Worm (Caenorhabditis elegans): ENCODE results near the gene gas-1.
A peak's percentile ranks its signal among the peaks of the same experiment; 100 is the strongest.

The gas-1 gene

ce11 chrX:15590347-15590928 is at the start of gene gas-1:
Gene gas-1 (minus strand): TSS chrX:15590397.
- TF ChIP-seq nhr-77 (tag; optimal IDR thresholded peaks at IDR 0.05), result no peak
- TF ChIP-seq pha-4 (tag; optimal IDR thresholded peaks at IDR 0.05), result peak; percentile 74
- TF ChIP-seq nfya-1 (tag; optimal IDR thresholded peaks at IDR 0.05; ENCODE audit: insufficient read depth), result peak; percentile 42
- peak; percentile 9 for TF ChIP-seq nhr-25 (tag; optimal IDR thresholded peaks at IDR 0.05)
- peak; percentile 28 for TF ChIP-seq hmg-11 (tag; optimal IDR thresholded peaks at IDR 0.05)

ce11 chrX:15633964-15634363 is 43.8 kb upstream of the gas-1 start:
- no peak for TF ChIP-seq snpc-4 (tag; optimal IDR thresholded peaks at IDR 0.05)
- TF ChIP-seq nfya-1 (tag; optimal IDR thresholded peaks at IDR 0.05; ENCODE audit: insufficient read depth), result peak; percentile 50
- no peak for TF ChIP-seq unc-39 (tag; optimal IDR thresholded peaks at IDR 0.05)
- TF ChIP-seq ZK546.5 (tag; optimal IDR thresholded peaks at IDR 0.05), result no peak
- TF ChIP-seq nhr-76 (tag; optimal IDR thresholded peaks at IDR 0.05), result no peak
- TF ChIP-seq pha-4 (tag; optimal IDR thresholded peaks at IDR 0.05), result no peak
- TF ChIP-seq ceh-16 (tag; optimal IDR thresholded peaks at IDR 0.05), result no peak
- TF ChIP-seq elt-3 (tag; optimal IDR thresholded peaks at IDR 0.05), result no peak
- no peak for TF ChIP-seq mdl-1 (tag; optimal IDR thresholded peaks at IDR 0.05)
- no peak for TF ChIP-seq tbx-2 (tag; optimal IDR thresholded peaks at IDR 0.05)
- peak; percentile 20 for TF ChIP-seq egl-5 (tag; optimal IDR thresholded peaks at IDR 0.05)
- TF ChIP-seq fkh-10 (GFP tag; optimal IDR thresholded peaks at IDR 0.05), result peak; percentile 77
- no peak for TF ChIP-seq lsy-12 (tag; optimal IDR thresholded peaks at IDR 0.05)
- peak; percentile 17 for TF ChIP-seq elt-1 (tag; optimal IDR thresholded peaks at IDR 0.05)
- no peak for TF ChIP-seq eor-1 (tag; optimal IDR thresholded peaks at IDR 0.05)
- no peak for TF ChIP-seq daf-12 (tag; optimal IDR thresholded peaks at IDR 0.05)
- TF ChIP-seq lin-15B (tag; optimal IDR thresholded peaks at IDR 0.05), result no peak

DNA sequence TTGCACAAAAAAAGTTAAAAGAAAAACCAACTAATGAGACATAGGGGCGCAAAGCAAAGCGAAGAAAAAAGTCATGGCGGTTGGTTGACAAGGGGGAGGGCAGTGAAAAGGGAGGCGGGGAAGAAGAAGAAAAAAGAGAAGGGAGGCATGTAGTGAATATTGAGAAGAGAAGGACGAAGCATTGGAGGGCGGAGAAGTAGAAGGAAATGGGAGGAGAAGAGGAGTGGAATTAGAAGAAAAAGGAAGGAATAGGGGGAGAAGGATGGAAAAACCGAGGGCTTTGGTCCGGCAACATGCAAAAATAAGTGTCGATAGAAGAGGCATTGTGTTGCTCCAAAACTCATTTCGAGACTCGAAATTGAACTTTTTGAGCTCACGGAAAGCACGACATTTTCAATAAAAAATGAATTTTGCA is 40.6 kb upstream of the gas-1 start:
- TF ChIP-seq aly-2 (tag; optimal IDR thresholded peaks at IDR 0.05), result no peak
- TF ChIP-seq nhr-43 (tag; optimal IDR thresholded peaks at IDR 0.05; ENCODE audit: poor library complexity, severe bottlenecking), result no peak
- TF ChIP-seq nhr-77 (tag; optimal IDR thresholded peaks at IDR 0.05), result no peak
- TF ChIP-seq fkh-10 (GFP tag; optimal IDR thresholded peaks at IDR 0.05), result peak; percentile 33
- TF ChIP-seq zag-1 (tag; optimal IDR thresholded peaks at IDR 0.05), result no peak
- peak; percentile 31 for TF ChIP-seq nhr-23 (tag; optimal IDR thresholded peaks at IDR 0.05)
- TF ChIP-seq lin-15B (tag; optimal IDR thresholded peaks at IDR 0.05), result no peak
- no peak for TF ChIP-seq egl-5 (tag; optimal IDR thresholded peaks at IDR 0.05)
- no peak for TF ChIP-seq unc-62 (GFP tag; optimal IDR thresholded peaks at IDR 0.05)
- no peak for TF ChIP-seq pha-4 (tag; optimal IDR thresholded peaks at IDR 0.05)
- no peak for TF ChIP-seq daf-12 (tag; optimal IDR thresholded peaks at IDR 0.05)
- peak; percentile 85 for TF ChIP-seq lin-39 (tag; optimal IDR thresholded peaks at IDR 0.05)
- no peak for TF ChIP-seq nhr-67 (tag; optimal IDR thresholded peaks at IDR 0.05)
- peak; percentile 37 for TF ChIP-seq nhr-25 (tag; optimal IDR thresholded peaks at IDR 0.05)
- TF ChIP-seq ceh-16 (tag; optimal IDR thresholded peaks at IDR 0.05), result no peak
- no peak for TF ChIP-seq elt-1 (tag; optimal IDR thresholded peaks at IDR 0.05)
- no peak for TF ChIP-seq fkh-2 (tag; optimal IDR thresholded peaks at IDR 0.05)
- no peak for TF ChIP-seq elt-2 (tag; optimal IDR thresholded peaks at IDR 0.05)
- TF ChIP-seq R02D3.7 (tag; optimal IDR thresholded peaks at IDR 0.05), result no peak
- peak; percentile 75 for TF ChIP-seq hmg-11 (tag; optimal IDR thresholded peaks at IDR 0.05)
- TF ChIP-seq skn-1 (tag; optimal IDR thresholded peaks at IDR 0.05), result no peak
- peak; percentile 56 for TF ChIP-seq snpc-4 (tag; optimal IDR thresholded peaks at IDR 0.05)
- peak; percentile 70 for TF ChIP-seq nfya-1 (tag; optimal IDR thresholded peaks at IDR 0.05; ENCODE audit: insufficient read depth)
- TF ChIP-seq ama-1 (optimal IDR thresholded peaks at IDR 0.05), result peak; percentile 7
- no peak for TF ChIP-seq ceh-9 (tag; optimal IDR thresholded peaks at IDR 0.05)
- no peak for TF ChIP-seq nhr-28 (tag; optimal IDR thresholded peaks at IDR 0.05)
- no peak for TF ChIP-seq sea-2 (GFP tag; optimal IDR thresholded peaks at IDR 0.05)
- TF ChIP-seq nhr-11 (tag; optimal IDR thresholded peaks at IDR 0.05), result no peak
- no peak for TF ChIP-seq ztf-11 (tag; optimal IDR thresholded peaks at IDR 0.05)
- no peak for TF ChIP-seq nhr-237 (tag; optimal IDR thresholded peaks at IDR 0.05)

Measured in whole organism, L3 larva.